Worm (Caenorhabditis elegans): Measurements from ENCODE around the gene srbc-62.

The srbc-62 gene

DNA sequence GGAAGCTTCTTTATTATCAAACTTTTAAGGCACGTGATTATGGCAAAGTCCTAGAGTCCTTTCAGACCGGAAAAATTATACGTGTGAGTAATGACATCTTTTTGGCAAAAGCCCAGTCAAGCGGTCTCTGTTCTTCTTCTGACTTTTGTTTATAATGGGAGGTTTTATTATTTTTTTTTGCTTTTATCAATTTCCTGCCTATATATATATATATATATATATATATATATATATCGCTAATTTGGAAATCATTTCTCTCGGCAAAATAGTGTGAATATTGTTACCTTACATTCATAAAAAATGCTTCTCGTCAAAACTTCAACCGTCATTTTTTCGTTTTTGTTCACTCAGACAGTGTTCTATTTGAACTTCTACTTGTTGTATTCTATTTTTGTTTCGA lies at the start of gene srbc-62:
Gene srbc-62, plus strand, starts transcription at position 301 of the 400 bp plus-strand sequence.
- TF ChIP-seq scrt-1 (GFP tag; IDR thresholded peaks at IDR 0.05), result no peak
- TF ChIP-seq hmg-4 (GFP tag; optimal IDR thresholded peaks at IDR 0.05), result no peak
- no peak for TF ChIP-seq tra-4 (tag; optimal IDR thresholded peaks at IDR 0.05)
- TF ChIP-seq flt-1 (GFP tag; IDR thresholded peaks at IDR 0.05), result no peak
- TF ChIP-seq aly-1 (tag; optimal IDR thresholded peaks at IDR 0.05), result no peak
- no peak for TF ChIP-seq pes-1 (GFP tag; IDR thresholded peaks at IDR 0.05)
- no peak for TF ChIP-seq ama-1 (optimal IDR thresholded peaks at IDR 0.05)
- no peak for TF ChIP-seq F13C5.2 (tag; optimal IDR thresholded peaks at IDR 0.05)
- no peak for TF ChIP-seq hmbx-1 (tag; optimal IDR thresholded peaks at IDR 0.05)
- no peak for TF ChIP-seq ets-7 (tag; optimal IDR thresholded peaks at IDR 0.05)
- TF ChIP-seq tbx-11 (GFP tag; IDR thresholded peaks at IDR 0.05), result no peak
- TF ChIP-seq ceh-13 (GFP tag; optimal IDR thresholded peaks at IDR 0.05), result no peak
- no peak for TF ChIP-seq tbx-37 (GFP tag; conservative IDR thresholded peaks at IDR 0.05)

DNA sequence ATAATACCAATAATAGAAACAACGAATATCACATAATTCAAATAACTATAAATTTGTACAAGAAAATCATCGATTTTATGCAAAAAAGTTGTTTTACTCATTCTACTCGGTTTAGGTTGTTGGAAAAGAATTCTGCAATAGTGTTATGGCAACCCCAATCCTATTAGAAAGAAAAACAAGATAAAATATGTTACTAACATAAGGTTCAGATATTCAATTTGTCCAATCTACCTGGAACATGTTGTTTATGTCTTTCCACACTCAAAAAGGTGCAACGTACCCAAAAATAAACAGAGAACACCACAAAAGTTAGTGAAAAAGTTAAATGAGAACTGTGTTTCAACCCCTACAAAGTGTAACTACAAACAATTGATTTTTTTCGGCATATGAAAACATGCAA lies 47.0 kb upstream of the srbc-62 start, which contains the start of gene srw-51:
Gene srw-51, minus strand, starts transcription at position 101 of the 400 bp plus-strand sequence.
- TF ChIP-seq scrt-1 (GFP tag; IDR thresholded peaks at IDR 0.05), result no peak
- no peak for TF ChIP-seq B0310.2 (tag; optimal IDR thresholded peaks at IDR 0.05)
- TF ChIP-seq sea-1 (GFP tag; conservative IDR thresholded peaks at IDR 0.05), result no peak
- TF ChIP-seq ets-7 (tag; optimal IDR thresholded peaks at IDR 0.05), result no peak
- TF ChIP-seq pes-1 (GFP tag; IDR thresholded peaks at IDR 0.05), result no peak
- no peak for TF ChIP-seq ceh-36 (tag; optimal IDR thresholded peaks at IDR 0.05)
- no peak for TF ChIP-seq aly-1 (tag; optimal IDR thresholded peaks at IDR 0.05)
- TF ChIP-seq hmbx-1 (tag; optimal IDR thresholded peaks at IDR 0.05), result no peak
- TF ChIP-seq tbx-11 (GFP tag; IDR thresholded peaks at IDR 0.05), result no peak
- TF ChIP-seq ceh-13 (GFP tag; optimal IDR thresholded peaks at IDR 0.05), result no peak
- no peak for TF ChIP-seq tra-4 (tag; optimal IDR thresholded peaks at IDR 0.05)
- TF ChIP-seq hnd-1 (tag; optimal IDR thresholded peaks at IDR 0.05), result no peak
- no peak for TF ChIP-seq F13C5.2 (tag; optimal IDR thresholded peaks at IDR 0.05)
- TF ChIP-seq hmg-4 (GFP tag; optimal IDR thresholded peaks at IDR 0.05), result no peak
- no peak for TF ChIP-seq tbx-37 (GFP tag; conservative IDR thresholded peaks at IDR 0.05)
- TF ChIP-seq flt-1 (GFP tag; IDR thresholded peaks at IDR 0.05), result no peak
- no peak for TF ChIP-seq ama-1 (optimal IDR thresholded peaks at IDR 0.05)

DNA sequence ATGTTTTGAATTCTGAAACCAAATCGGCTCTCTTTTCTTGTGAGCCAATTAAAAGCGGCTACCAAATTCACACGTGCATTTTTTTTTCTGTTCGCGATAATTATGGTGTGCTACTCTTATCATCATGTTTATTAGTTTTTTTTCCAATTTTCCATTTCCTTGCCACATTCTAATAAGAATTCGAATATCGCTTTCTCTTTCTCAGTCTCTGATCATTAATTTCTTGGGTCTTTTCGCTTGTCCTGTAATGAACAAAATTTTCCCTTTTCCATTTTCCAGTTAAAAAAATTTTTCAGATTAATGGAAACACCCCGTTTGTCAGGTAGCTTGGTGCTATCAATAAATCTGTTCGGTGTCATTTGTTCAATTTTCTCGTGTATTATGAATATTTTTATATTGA lies 46.2 kb upstream of the srbc-62 start, which contains the start of gene srbc-26:
Gene srbc-26, plus strand, starts transcription at position 301 of the 400 bp plus-strand sequence.
- TF ChIP-seq ceh-36 (tag; optimal IDR thresholded peaks at IDR 0.05), result no peak
- TF ChIP-seq tra-4 (tag; optimal IDR thresholded peaks at IDR 0.05), result no peak
- no peak for TF ChIP-seq scrt-1 (GFP tag; IDR thresholded peaks at IDR 0.05)
- no peak for TF ChIP-seq flt-1 (GFP tag; IDR thresholded peaks at IDR 0.05)

DNA sequence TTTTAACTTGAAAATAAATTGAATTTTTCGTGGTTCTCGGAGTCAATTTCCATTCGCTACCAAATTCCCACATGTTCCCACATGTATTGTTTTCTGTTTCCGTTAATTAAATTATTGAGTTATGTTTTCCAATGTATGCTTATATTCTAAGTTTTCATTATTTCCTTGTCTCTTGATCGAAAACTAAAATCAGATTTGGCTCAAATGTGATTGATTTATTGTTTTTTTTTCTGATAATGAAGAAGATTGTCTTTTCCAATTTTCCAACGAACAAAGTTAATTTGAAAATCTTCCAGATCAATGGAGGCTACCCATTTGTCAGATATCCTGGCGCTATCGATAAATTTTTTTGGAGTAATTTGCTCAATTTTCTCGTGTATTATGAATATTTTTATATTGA lies 44.1 kb upstream of the srbc-62 start, which contains the start of gene srbc-25:
Gene srbc-25, plus strand, starts transcription at position 301 of the 400 bp plus-strand sequence.
- TF ChIP-seq aly-1 (tag; optimal IDR thresholded peaks at IDR 0.05), result no peak
- TF ChIP-seq flt-1 (GFP tag; IDR thresholded peaks at IDR 0.05), result no peak
- no peak for TF ChIP-seq pes-1 (GFP tag; IDR thresholded peaks at IDR 0.05)
- TF ChIP-seq ets-7 (tag; optimal IDR thresholded peaks at IDR 0.05), result no peak
- TF ChIP-seq hnd-1 (tag; optimal IDR thresholded peaks at IDR 0.05), result no peak
- no peak for TF ChIP-seq ceh-36 (tag; optimal IDR thresholded peaks at IDR 0.05)
- no peak for TF ChIP-seq tbx-37 (GFP tag; conservative IDR thresholded peaks at IDR 0.05)
- no peak for TF ChIP-seq hmg-4 (GFP tag; optimal IDR thresholded peaks at IDR 0.05)
- TF ChIP-seq hmbx-1 (tag; optimal IDR thresholded peaks at IDR 0.05), result no peak
- no peak for TF ChIP-seq tra-4 (tag; optimal IDR thresholded peaks at IDR 0.05)
- TF ChIP-seq ama-1 (optimal IDR thresholded peaks at IDR 0.05), result no peak
- TF ChIP-seq tbx-11 (GFP tag; IDR thresholded peaks at IDR 0.05), result no peak
- TF ChIP-seq scrt-1 (GFP tag; IDR thresholded peaks at IDR 0.05), result no peak
- TF ChIP-seq sea-1 (GFP tag; conservative IDR thresholded peaks at IDR 0.05), result no peak
- TF ChIP-seq B0310.2 (tag; optimal IDR thresholded peaks at IDR 0.05), result no peak

DNA sequence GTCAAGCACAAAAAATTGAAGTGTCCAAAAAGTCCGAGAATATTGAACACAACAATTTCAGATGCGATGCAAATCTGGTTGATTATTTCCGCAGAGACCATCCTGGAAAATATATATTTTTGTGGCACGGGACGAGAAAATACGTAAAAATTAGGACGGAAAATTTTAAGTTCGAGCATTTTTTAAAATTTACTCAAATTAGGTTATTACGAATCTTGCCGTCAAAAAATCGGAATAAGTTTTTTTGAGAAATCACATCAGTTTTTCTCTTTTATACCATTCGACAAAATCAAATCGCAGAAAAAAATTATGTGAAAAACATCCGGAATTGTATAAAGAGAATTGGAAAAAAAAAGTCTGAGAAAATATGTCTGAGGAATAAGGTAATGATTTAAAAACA lies 39.8 kb upstream of the srbc-62 start, which contains the start of gene srsx-1:
Gene srsx-1, minus strand, starts transcription at position 101 of the 400 bp plus-strand sequence.
- TF ChIP-seq F13C5.2 (tag; optimal IDR thresholded peaks at IDR 0.05) (no peak), scrt-1 (GFP tag; IDR thresholded peaks at IDR 0.05) (no peak), ceh-13 (GFP tag; optimal IDR thresholded peaks at IDR 0.05) (no peak), tra-4 (tag; optimal IDR thresholded peaks at IDR 0.05) (no peak), pes-1 (GFP tag; IDR thresholded peaks at IDR 0.05) (no peak), B0310.2 (tag; optimal IDR thresholded peaks at IDR 0.05) (no peak), tbx-37 (GFP tag; conservative IDR thresholded peaks at IDR 0.05) (no peak), tbx-11 (GFP tag; IDR thresholded peaks at IDR 0.05) (no peak), flt-1 (GFP tag; IDR thresholded peaks at IDR 0.05) (no peak), ceh-36 (tag; optimal IDR thresholded peaks at IDR 0.05) (no peak), aly-1 (tag; optimal IDR thresholded peaks at IDR 0.05) (no peak), ama-1 (optimal IDR thresholded peaks at IDR 0.05) (no peak), hmbx-1 (tag; optimal IDR thresholded peaks at IDR 0.05) (no peak), hmg-4 (GFP tag; optimal IDR thresholded peaks at IDR 0.05) (no peak), hnd-1 (tag; optimal IDR thresholded peaks at IDR 0.05) (no peak)

- TF ChIP-seq pes-1 (GFP tag; IDR thresholded peaks at IDR 0.05) (no peak), ceh-13 (GFP tag; optimal IDR thresholded peaks at IDR 0.05) (no peak), ets-7 (tag; optimal IDR thresholded peaks at IDR 0.05) (no peak), ama-1 (optimal IDR thresholded peaks at IDR 0.05) (no peak), hnd-1 (tag; optimal IDR thresholded peaks at IDR 0.05) (no peak), F13C5.2 (tag; optimal IDR thresholded peaks at IDR 0.05) (no peak), tbx-37 (GFP tag; conservative IDR thresholded peaks at IDR 0.05) (no peak), ceh-36 (tag; optimal IDR thresholded peaks at IDR 0.05) (no peak)
These were observed 39.3 kb upstream of the srbc-62 start, which contains the start of gene srh-174 for ce11 chrV:17178457-17178856. Gene srh-174 (plus strand): TSS chrV:17178757.

- TF ChIP-seq pes-1 (GFP tag; IDR thresholded peaks at IDR 0.05) (no peak), tbx-11 (GFP tag; IDR thresholded peaks at IDR 0.05) (no peak), B0310.2 (tag; optimal IDR thresholded peaks at IDR 0.05) (no peak), sea-1 (GFP tag; conservative IDR thresholded peaks at IDR 0.05) (no peak), ets-7 (tag; optimal IDR thresholded peaks at IDR 0.05) (no peak), flt-1 (GFP tag; IDR thresholded peaks at IDR 0.05) (no peak), tbx-37 (GFP tag; conservative IDR thresholded peaks at IDR 0.05) (no peak), ceh-36 (tag; optimal IDR thresholded peaks at IDR 0.05) (no peak), tra-4 (tag; optimal IDR thresholded peaks at IDR 0.05) (no peak), hmg-4 (GFP tag; optimal IDR thresholded peaks at IDR 0.05) (no peak), hmbx-1 (tag; optimal IDR thresholded peaks at IDR 0.05) (no peak), F13C5.2 (tag; optimal IDR thresholded peaks at IDR 0.05) (no peak), aly-1 (tag; optimal IDR thresholded peaks at IDR 0.05) (no peak), hnd-1 (tag; optimal IDR thresholded peaks at IDR 0.05) (no peak), ceh-13 (GFP tag; optimal IDR thresholded peaks at IDR 0.05) (no peak)
These were observed 35.7 kb upstream of the srbc-62 start, which contains the start of gene srh-159 for ce11 chrV:17182045-17182444. Gene srh-159 (plus strand): TSS chrV:17182345.
